Worm (Caenorhabditis elegans) whole organism, L4 larva: ENCODE measurements around the gene C04A2.15.
A peak's percentile ranks its signal among the peaks of the same experiment; 100 is the strongest.

ENCODE experiments used
- D1046.2 ChIP-seq: fragments of 200-800 bp; sonication (Bioruptor generic); IDR thresholded peaks from 2 replicates; pipeline ENCODE4 v1.3.6; 2022; ENCODE audit warnings: missing genetic modification characterization, missing compliant biosample characterization
- F26F4.8 ChIP-seq: fragments of 200-800 bp; sonication (Bioruptor generic); conservative IDR thresholded peaks from 2 replicates; pipeline ENCODE4 v1.3.6; 2022; ENCODE audit warnings: missing genetic modification characterization, missing compliant biosample characterization
- F37D6.2 ChIP-seq: sonication (generic microtip); optimal IDR thresholded peaks from 2 replicates; lab custom pipeline; 2016; ENCODE audit warnings: mild to moderate bottlenecking, missing genetic modification characterization, missing compliant biosample characterization
- T26A8.4 ChIP-seq: fragments of 200-800 bp; sonication (Bioruptor generic); IDR thresholded peaks from 2 replicates; pipeline ENCODE4 v1.3.6; 2022; ENCODE audit warnings: missing genetic modification characterization, missing compliant biosample characterization
- Y75B8A.6 ChIP-seq: fragments of 200-800 bp; sonication (Bioruptor generic); IDR thresholded peaks from 2 replicates; pipeline ENCODE4 v1.3.6; 2022; ENCODE audit warnings: missing genetic modification reagents, missing genetic modification characterization, missing compliant biosample characterization
- ceh-20 ChIP-seq: fragments of 200-800 bp; sonication (Bioruptor generic); IDR thresholded peaks from 2 replicates; pipeline ENCODE4 v1.3.6; 2022; ENCODE audit warnings: missing genetic modification reagents, missing genetic modification characterization, missing compliant biosample characterization
- ceh-44 ChIP-seq: fragments of 200-800 bp; sonication (Bioruptor generic); IDR thresholded peaks from 2 replicates; pipeline ENCODE4 v1.3.6; 2022; ENCODE audit warnings: missing genetic modification reagents, missing genetic modification characterization, missing compliant biosample characterization
- daf-12 ChIP-seq: fragments of 150-350 bp; optimal IDR thresholded peaks from 2 replicates; lab custom pipeline; 2014; ENCODE audit warnings: missing biosample characterization, missing genetic modification reagents, missing genetic modification characterization
- dmd-6 ChIP-seq: fragments of 200-800 bp; sonication (Bioruptor generic); IDR thresholded peaks from 2 replicates; pipeline ENCODE4 v1.3.6; 2022; ENCODE audit warnings: missing genetic modification reagents, missing genetic modification characterization, missing compliant biosample characterization
- duxl-1 ChIP-seq: sonication (generic microtip); optimal IDR thresholded peaks from 2 replicates; lab custom pipeline; 2016; ENCODE audit warnings: mild to moderate bottlenecking, missing genetic modification characterization, moderate library complexity, missing compliant biosample characterization; ENCODE audit not compliant: poor library complexity
- dve-1 ChIP-seq: sonication (generic microtip); optimal IDR thresholded peaks from 2 replicates; lab custom pipeline; 2017; ENCODE audit warnings: antibody characterized with exemption, mild to moderate bottlenecking, missing genetic modification characterization, missing compliant biosample characterization; ENCODE audit not compliant: insufficient read depth
- egl-27 ChIP-seq: sonication (generic microtip); optimal IDR thresholded peaks from 3 replicates; lab custom pipeline; 2017; ENCODE audit warnings: missing biosample characterization, missing genetic modification reagents, missing genetic modification characterization
- egl-43 ChIP-seq: fragments of 200-800 bp; sonication (Bioruptor generic); IDR thresholded peaks from 2 replicates; pipeline ENCODE4 v1.3.6; 2022; ENCODE audit warnings: missing genetic modification reagents, missing genetic modification characterization, missing compliant biosample characterization
- fos-1 ChIP-seq: fragments of 150-350 bp; optimal IDR thresholded peaks from 2 replicates; lab custom pipeline; 2014; ENCODE audit warnings: missing biosample characterization, missing genetic modification characterization
- hlh-11 ChIP-seq: fragments of 200-800 bp; sonication (Bioruptor generic); optimal IDR thresholded peaks from 2 replicates; lab custom pipeline; 2018; ENCODE audit warnings: mild to moderate bottlenecking, missing genetic modification characterization, missing compliant biosample characterization
- jun-1 ChIP-seq: fragments of 150-350 bp; optimal IDR thresholded peaks from 2 replicates; lab custom pipeline; 2014; ENCODE audit warnings: missing biosample characterization, missing genetic modification reagents, missing genetic modification characterization
- lim-7 ChIP-seq: fragments of 200-800 bp; sonication (Bioruptor generic); IDR thresholded peaks from 2 replicates; pipeline ENCODE4 v1.3.6; 2022; ENCODE audit warnings: missing genetic modification characterization, missing compliant biosample characterization
- lin-13 ChIP-seq: fragments of 150-350 bp; optimal IDR thresholded peaks from 2 replicates; lab custom pipeline; 2014; ENCODE audit warnings: missing biosample characterization, missing genetic modification reagents, missing genetic modification characterization
- lin-15B ChIP-seq: fragments of 150-350 bp; sonication (generic microtip); optimal IDR thresholded peaks from 3 replicates; lab custom pipeline; 2014; ENCODE audit warnings: missing biosample characterization, missing genetic modification characterization
- lin-38 ChIP-seq: fragments of 200-800 bp; sonication (Bioruptor generic); IDR thresholded peaks from 2 replicates; pipeline ENCODE4 v1.3.6; 2022; ENCODE audit warnings: missing genetic modification reagents, missing genetic modification characterization, missing compliant biosample characterization
- lir-3 ChIP-seq: sonication (generic microtip); optimal IDR thresholded peaks from 2 replicates; lab custom pipeline; 2016; ENCODE audit warnings: mild to moderate bottlenecking, missing genetic modification characterization, missing compliant biosample characterization
- lsy-2 ChIP-seq, 2 experiments: fragments of 150-350 bp in 1 of 2; sonication (generic microtip) in 1 of 2; optimal IDR thresholded peaks; 2 replicates each; lab custom pipeline; 2014 to 2017; ENCODE audit warnings: missing biosample characterization in 2 of 2, missing genetic modification characterization in 2 of 2
- madf-9 ChIP-seq: fragments of 200-800 bp; sonication (Bioruptor generic); conservative IDR thresholded peaks from 2 replicates; pipeline ENCODE4 v1.3.6; 2022; ENCODE audit warnings: missing genetic modification reagents, missing genetic modification characterization, missing compliant biosample characterization
- mdl-1 ChIP-seq, 2 experiments: fragments of 150-350 bp in 1 of 2; sonication (generic microtip) in 1 of 2; optimal IDR thresholded peaks; 2 replicates each; lab custom pipeline; 2014 to 2017; ENCODE audit warnings: missing biosample characterization in 2 of 2, missing genetic modification characterization in 2 of 2
- mes-2 ChIP-seq: sonication (generic microtip); optimal IDR thresholded peaks from 2 replicates; lab custom pipeline; 2016; ENCODE audit warnings: missing genotype, mild to moderate bottlenecking, missing genetic modification characterization, missing compliant biosample characterization; ENCODE audit not compliant: poor library complexity, severe bottlenecking
- nhr-10 ChIP-seq: fragments of 150-350 bp; optimal IDR thresholded peaks from 2 replicates; lab custom pipeline; 2014; ENCODE audit warnings: missing biosample characterization, missing genetic modification characterization
- nhr-11 ChIP-seq: fragments of 150-350 bp; optimal IDR thresholded peaks from 2 replicates; lab custom pipeline; 2014; ENCODE audit warnings: missing biosample characterization, missing genetic modification characterization
- nhr-237 ChIP-seq: sonication (generic microtip); optimal IDR thresholded peaks from 2 replicates; lab custom pipeline; 2017; ENCODE audit warnings: missing biosample characterization, missing genetic modification characterization
- nhr-25 ChIP-seq: sonication (generic microtip); optimal IDR thresholded peaks from 2 replicates; lab custom pipeline; 2017; ENCODE audit warnings: missing genetic modification characterization, mild to moderate bottlenecking, missing compliant biosample characterization, antibody characterized with exemption, moderate library complexity, borderline replicate concordance; ENCODE audit not compliant: insufficient read depth
- nhr-41 ChIP-seq: fragments of 200-800 bp; sonication (Bioruptor generic); IDR thresholded peaks from 2 replicates; pipeline ENCODE4 v1.3.6; 2022; ENCODE audit warnings: missing genetic modification reagents, missing genetic modification characterization, missing compliant biosample characterization
- nhr-42 ChIP-seq: fragments of 200-800 bp; sonication (Bioruptor generic); IDR thresholded peaks from 2 replicates; pipeline ENCODE4 v1.3.6; 2022; ENCODE audit warnings: missing genetic modification characterization, missing compliant biosample characterization
- nhr-48 ChIP-seq: sonication (generic microtip); optimal IDR thresholded peaks from 2 replicates; lab custom pipeline; 2016; ENCODE audit warnings: mild to moderate bottlenecking, missing genetic modification characterization, missing compliant biosample characterization
- nhr-6 ChIP-seq: fragments of 150-350 bp; optimal IDR thresholded peaks from 2 replicates; lab custom pipeline; 2014; ENCODE audit warnings: missing biosample characterization, missing genetic modification characterization
- nhr-76 ChIP-seq: fragments of 150-350 bp; optimal IDR thresholded peaks from 2 replicates; lab custom pipeline; 2014; ENCODE audit warnings: missing biosample characterization, missing genetic modification characterization
- nhr-77 ChIP-seq: fragments of 150-350 bp; optimal IDR thresholded peaks from 2 replicates; lab custom pipeline; 2014; ENCODE audit warnings: missing biosample characterization, missing genetic modification characterization
- php-3 ChIP-seq: fragments of 200-800 bp; sonication (Bioruptor generic); IDR thresholded peaks from 2 replicates; pipeline ENCODE4 v1.3.6; 2022; ENCODE audit warnings: missing genetic modification reagents, missing genetic modification characterization, missing compliant biosample characterization
- pqm-1 ChIP-seq: sonication (generic microtip); optimal IDR thresholded peaks from 2 replicates; lab custom pipeline; 2017; ENCODE audit warnings: missing biosample characterization, missing genetic modification characterization
- rbr-2 ChIP-seq: sonication (generic microtip); optimal IDR thresholded peaks from 2 replicates; lab custom pipeline; 2016; ENCODE audit warnings: missing genotype, missing genetic modification characterization, missing compliant biosample characterization
- saeg-2 ChIP-seq: fragments of 200-800 bp; sonication (Bioruptor generic); IDR thresholded peaks from 2 replicates; pipeline ENCODE4 v1.3.6; 2022; ENCODE audit warnings: missing genetic modification reagents, missing genetic modification characterization, missing compliant biosample characterization
- skn-1 ChIP-seq: fragments of 150-350 bp; optimal IDR thresholded peaks from 2 replicates; lab custom pipeline; 2014; ENCODE audit warnings: missing biosample characterization, missing genetic modification characterization
- snpc-1.2 ChIP-seq: fragments of 200-800 bp; sonication (Bioruptor generic); IDR thresholded peaks from 2 replicates; pipeline ENCODE4 v1.3.6; 2022; ENCODE audit warnings: missing genetic modification reagents, missing genetic modification characterization, missing compliant biosample characterization
- snpc-4 ChIP-seq: fragments of 150-350 bp; optimal IDR thresholded peaks from 2 replicates; lab custom pipeline; 2014; ENCODE audit warnings: missing biosample characterization, missing genetic modification characterization
- spr-1 ChIP-seq: sonication (generic microtip); optimal IDR thresholded peaks from 2 replicates; lab custom pipeline; 2016; ENCODE audit warnings: mild to moderate bottlenecking, missing genetic modification characterization, missing compliant biosample characterization
- tag-97 ChIP-seq: fragments of 200-800 bp; sonication (Bioruptor generic); IDR thresholded peaks from 2 replicates; pipeline ENCODE4 v1.3.6; 2022; ENCODE audit warnings: missing genetic modification characterization, missing compliant biosample characterization
- tra-1 ChIP-seq: fragments of 200-800 bp; sonication (Bioruptor generic); IDR thresholded peaks from 2 replicates; pipeline ENCODE4 v1.3.6; 2022; ENCODE audit warnings: missing genetic modification reagents, missing genetic modification characterization, missing compliant biosample characterization
- vab-7 ChIP-seq: fragments of 200-800 bp; sonication (Bioruptor generic); IDR thresholded peaks from 2 replicates; pipeline ENCODE4 v1.3.6; 2022; ENCODE audit warnings: missing genetic modification reagents, missing genetic modification characterization, missing compliant biosample characterization
- zip-2 ChIP-seq: fragments of 150-350 bp; optimal IDR thresholded peaks from 2 replicates; lab custom pipeline; 2014; ENCODE audit warnings: missing biosample characterization, missing genetic modification characterization

The C04A2.15 gene

DNA sequence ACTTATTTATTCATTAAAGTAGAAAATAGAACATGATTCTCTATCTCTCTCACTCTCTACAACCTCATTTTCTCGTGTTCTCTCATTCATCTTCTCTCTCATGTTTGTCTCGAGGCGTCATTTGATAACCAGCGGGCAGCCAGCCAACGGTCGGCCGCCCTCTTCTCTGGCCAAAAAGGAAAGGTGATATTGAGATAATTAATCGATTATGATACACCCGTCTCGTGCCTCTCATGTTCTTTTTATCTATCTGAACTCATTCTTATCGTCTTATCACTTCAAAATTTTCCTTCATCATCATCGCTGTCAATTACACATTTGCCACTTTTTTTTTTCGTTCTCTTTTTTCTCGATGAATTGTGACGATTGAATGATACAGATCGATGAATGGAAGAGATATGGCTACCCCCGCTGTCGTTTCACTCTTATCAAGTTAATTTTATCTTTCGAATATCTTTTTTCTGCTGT is 9.4 kb upstream of the C04A2.15 start (continued):
- TF ChIP-seq D1046.2 (GFP tag; lab: Robert Waterston, UW), result no peak
- peak; percentile 99 for TF ChIP-seq hlh-11 (tag; lab: Kevin White, UChicago)
- peak; percentile 44 for TF ChIP-seq rbr-2
- TF ChIP-seq F37D6.2 (tag; lab: Kevin White, UChicago), result no peak
- peak; percentile 62; the same call in 1 of the 2 replicates for TF ChIP-seq saeg-2 (GFP tag; lab: Robert Waterston, UW)
- no peak for TF ChIP-seq daf-12 (tag; lab: Kevin White, UChicago)
- TF ChIP-seq nhr-237 (tag; lab: Kevin White, UChicago), result no peak
- no peak for TF ChIP-seq ceh-44 (GFP tag; lab: Robert Waterston, UW)
- TF ChIP-seq php-3 (GFP tag; lab: Robert Waterston, UW), result peak; percentile 94
- TF ChIP-seq nhr-77 (tag; lab: Kevin White, UChicago), result peak; percentile 96
- peak; percentile 99 for TF ChIP-seq tra-1 (GFP tag; lab: Robert Waterston, UW)
- TF ChIP-seq lim-7 (GFP tag; lab: Robert Waterston, UW), result no peak
- TF ChIP-seq zip-2 (tag; lab: Kevin White, UChicago), result peak; percentile 36
- TF ChIP-seq fos-1 (tag; lab: Kevin White, UChicago), result peak; percentile 59
- TF ChIP-seq spr-1 (tag; lab: Kevin White, UChicago), result peak; percentile 44
- no peak for TF ChIP-seq tag-97 (GFP tag; lab: Robert Waterston, UW)
- TF ChIP-seq nhr-42, result no peak; the same call in 1 of the 2 replicates
- TF ChIP-seq T26A8.4 (GFP tag; lab: Robert Waterston, UW), result peak; percentile 48
- no peak for TF ChIP-seq madf-9 (GFP tag; lab: Robert Waterston, UW)
- peak; percentile 99 for TF ChIP-seq dmd-6 (GFP tag; lab: Robert Waterston, UW)
- no peak for TF ChIP-seq skn-1 (tag; lab: Kevin White, UChicago)
- TF ChIP-seq vab-7, result no peak
- peak; percentile 94 to 97 for TF ChIP-seq mdl-1 (tag; optimal IDR thresholded peaks at IDR 0.05; lab: Kevin White, UChicago)
- no peak for TF ChIP-seq snpc-1.2 (GFP tag; lab: Robert Waterston, UW)
- peak; percentile 98 for TF ChIP-seq nhr-48 (tag; lab: Kevin White, UChicago)
- peak; percentile 63 for TF ChIP-seq jun-1 (tag; lab: Kevin White, UChicago)
- TF ChIP-seq lin-38 (GFP tag; lab: Robert Waterston, UW), result peak; percentile 58
- TF ChIP-seq pqm-1 (tag; lab: Kevin White, UChicago), result peak; percentile 99
- TF ChIP-seq lin-13 (GFP tag; lab: Kevin White, UChicago), result peak; percentile 32
- TF ChIP-seq F26F4.8, result no peak
- TF ChIP-seq lir-3 (tag; lab: Kevin White, UChicago), result no peak
- no peak for TF ChIP-seq Y75B8A.6 (GFP tag; lab: Robert Waterston, UW)
- peak; percentile 43 for TF ChIP-seq nhr-76
- peak; percentile 74 to 77 for TF ChIP-seq lsy-2 (tag; optimal IDR thresholded peaks at IDR 0.05; lab: Kevin White, UChicago)
- peak; percentile 48 for TF ChIP-seq nhr-25 (tag; lab: Kevin White, UChicago)

DNA sequence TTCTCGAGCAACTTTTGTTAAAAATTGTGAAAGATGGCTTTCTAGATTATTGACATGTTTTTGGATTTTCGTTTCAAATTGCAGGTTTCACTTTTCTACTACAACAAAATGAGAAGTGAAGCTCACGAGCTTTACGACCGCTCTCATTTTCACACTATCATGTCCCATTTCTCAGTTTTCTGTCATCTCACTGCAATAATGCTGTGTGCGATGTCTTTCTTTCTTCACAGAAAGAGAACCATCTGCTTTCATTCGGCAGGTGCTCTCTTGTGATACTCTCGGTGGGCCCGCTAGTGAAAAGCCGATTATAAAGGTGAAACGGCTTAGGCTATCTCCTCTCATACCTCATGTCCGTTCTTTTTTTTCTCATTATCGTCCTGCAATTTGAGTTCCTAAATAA is 8.8 kb upstream of the C04A2.15 start:
- no peak for TF ChIP-seq nhr-10 (tag; lab: Kevin White, UChicago)
- peak; percentile 8 for TF ChIP-seq nhr-11 (tag; lab: Kevin White, UChicago)

DNA sequence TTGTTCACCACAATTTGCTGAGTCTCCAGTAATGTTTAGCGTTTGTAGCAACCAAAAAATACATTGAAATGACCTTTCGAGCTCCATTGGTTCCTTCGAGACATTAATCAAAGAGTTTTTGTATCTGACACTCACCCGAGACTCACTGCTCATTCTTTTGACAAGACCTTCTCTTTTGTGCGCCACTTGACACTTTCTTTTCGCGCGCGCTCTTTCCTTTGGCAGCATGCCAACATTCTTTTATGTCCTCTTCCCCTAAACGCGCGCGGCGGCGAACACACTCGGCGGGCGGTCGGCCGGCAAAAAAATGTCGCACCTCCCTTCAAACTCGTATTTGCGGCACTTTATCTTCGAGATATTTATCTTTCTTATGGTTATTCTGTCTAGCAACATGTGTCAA is 8.4 kb upstream of the C04A2.15 start:
- peak; percentile 10; the same call in 1 of the 2 replicates for TF ChIP-seq nhr-41
- no peak for TF ChIP-seq nhr-6 (tag; lab: Kevin White, UChicago)
- TF ChIP-seq dve-1 (tag; lab: Kevin White, UChicago), result no peak
- TF ChIP-seq nhr-11 (tag; lab: Kevin White, UChicago), result no peak
- no peak for TF ChIP-seq spr-1 (tag; lab: Kevin White, UChicago)
- TF ChIP-seq ceh-20, result no peak
- TF ChIP-seq F26F4.8, result no peak
- TF ChIP-seq mdl-1 (tag; optimal IDR thresholded peaks at IDR 0.05; lab: Kevin White, UChicago), result no peak
- TF ChIP-seq saeg-2 (GFP tag; lab: Robert Waterston, UW), result no peak
- no peak for TF ChIP-seq egl-27 (tag; lab: Kevin White, UChicago)
- TF ChIP-seq snpc-4, result no peak
- TF ChIP-seq rbr-2, result peak; percentile 38
- TF ChIP-seq duxl-1, result no peak
- TF ChIP-seq egl-43 (GFP tag; lab: Robert Waterston, UW), result 0 out of 2 replicates have a peak, but pooled peaks have one; percentile 7
- peak; percentile 50; the same call in 1 of the 2 replicates for TF ChIP-seq dmd-6 (GFP tag; lab: Robert Waterston, UW)
- peak; percentile 26 for TF ChIP-seq hlh-11 (tag; lab: Kevin White, UChicago)
- no peak for TF ChIP-seq lin-15B (tag; lab: Kevin White, UChicago)
- TF ChIP-seq mes-2 (tag; lab: Kevin White, UChicago), result peak; percentile 47
- TF ChIP-seq nhr-10 (tag; lab: Kevin White, UChicago), result no peak
- no peak for TF ChIP-seq nhr-42
